Worm (Caenorhabditis elegans) whole organism, late embryonic: ENCODE results near the gene nlp-41.
A peak's percentile ranks its signal among the peaks of the same experiment; 100 is the strongest.
"Not testable (repeated sequence)": the region's sequence is repeated elsewhere in the genome, so short reads cannot be mapped to it uniquely, and the experiment has no call there.

Experiments used
- ahr-1 ChIP-seq: sonication (generic microtip); optimal IDR thresholded peaks from 2 replicates; lab custom pipeline; 2016; ENCODE audit warnings: missing genetic modification characterization, missing compliant biosample characterization
- ceh-18 ChIP-seq: sonication (generic microtip); optimal IDR thresholded peaks from 2 replicates; lab custom pipeline; 2016; ENCODE audit warnings: missing genetic modification characterization, missing compliant biosample characterization
- ceh-31 ChIP-seq: sonication (generic microtip); optimal IDR thresholded peaks from 2 replicates; lab custom pipeline; 2016; ENCODE audit warnings: missing genetic modification characterization, missing compliant biosample characterization
- ceh-6 ChIP-seq: fragments of 200-800 bp; sonication (Bioruptor generic); optimal IDR thresholded peaks from 2 replicates; lab custom pipeline; 2018; ENCODE audit warnings: mild to moderate bottlenecking, missing genetic modification characterization, missing compliant biosample characterization
- hlh-13 ChIP-seq: fragments of 200-800 bp; sonication (Bioruptor generic); optimal IDR thresholded peaks from 2 replicates; lab custom pipeline; 2018; ENCODE audit warnings: mild to moderate bottlenecking, missing genetic modification characterization, missing compliant biosample characterization
- nhr-232 ChIP-seq: sonication (generic microtip); optimal IDR thresholded peaks from 2 replicates; lab custom pipeline; 2016; ENCODE audit warnings: missing genetic modification characterization, missing compliant biosample characterization
- pros-1 ChIP-seq: fragments of 150-350 bp; optimal IDR thresholded peaks from 2 replicates; lab custom pipeline; 2014; ENCODE audit warnings: missing biosample characterization, missing genetic modification reagents, missing genetic modification characterization
- tbx-2 ChIP-seq: sonication (generic microtip); optimal IDR thresholded peaks from 2 replicates; lab custom pipeline; 2016; ENCODE audit warnings: missing genetic modification characterization, missing compliant biosample characterization
- unc-3 ChIP-seq, 2 experiments: fragments of 200-800 bp in 1 of 2; sonication (Bioruptor generic) in 1 of 2; sonication (generic microtip) in 1 of 2; conservative IDR thresholded peaks in 1 of 2; optimal IDR thresholded peaks in 1 of 2; 2 replicates each; pipeline versions ENCODE4 v1.3.6 to Lab custom; 2016 to 2022; ENCODE audit warnings: missing compliant biosample characterization in 2 of 2, missing genetic modification characterization in 2 of 2, missing genetic modification reagents in 1 of 2
- unc-42 ChIP-seq: sonication (generic microtip); optimal IDR thresholded peaks from 2 replicates; lab custom pipeline; 2016; ENCODE audit warnings: missing genotype, missing genetic modification characterization, missing compliant biosample characterization

DNA sequence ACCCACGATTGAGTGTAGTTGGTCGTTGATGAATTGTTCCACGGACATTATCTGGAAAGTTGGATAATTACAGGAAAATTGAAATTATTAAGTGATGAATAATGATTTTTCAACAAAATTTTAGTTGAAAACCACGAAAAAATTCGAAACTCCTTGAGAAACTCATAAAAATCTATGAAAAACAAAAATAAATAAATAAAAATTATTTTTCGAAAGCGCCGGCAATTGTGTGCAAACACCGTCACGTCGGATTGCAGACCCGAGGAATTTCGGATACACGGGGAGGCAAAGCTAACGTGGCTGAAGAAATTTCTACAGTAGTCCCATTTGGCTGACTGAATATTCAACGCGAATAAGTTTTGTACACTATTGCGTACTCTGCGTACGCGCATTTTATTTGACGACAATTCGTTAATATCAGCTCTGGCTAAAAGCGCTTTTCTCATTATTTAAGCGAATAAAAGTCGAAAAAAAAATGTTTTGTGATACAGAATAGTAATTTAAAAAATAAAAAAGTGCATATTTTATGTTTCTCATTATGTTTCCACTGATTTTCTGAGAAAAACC lies 10.9 kb downstream of the nlp-41 start, which contains the start of gene mog-4:
- TF ChIP-seq unc-3 (GFP tag; conservative IDR thresholded peaks at IDR 0.05; lab: Robert Waterston, UW) (peak; percentile 62; the same call in 1 of the 2 replicates), ceh-31 (tag; lab: Kevin White, UChicago) (peak; percentile 91), tbx-2 (peak; percentile 74), ceh-18 (tag; lab: Kevin White, UChicago) (peak; percentile 85), unc-42 (tag; lab: Kevin White, UChicago) (peak; percentile 89)
- not testable (repeated sequence) for TF ChIP-seq unc-3 (tag; optimal IDR thresholded peaks at IDR 0.05; lab: Kevin White, UChicago); ahr-1 (tag; lab: Kevin White, UChicago); nhr-232 (tag; lab: Kevin White, UChicago); hlh-13; pros-1; ceh-6
